Fruit fly (Drosophila melanogaster) whole organism, prepupa: ENCODE results near the gene CG1647.

ENCODE experiments used
- Blimp-1 ChIP-seq: fragments of 200-800 bp; sonication (Bioruptor generic); optimal IDR thresholded peaks from 3 replicates; lab custom pipeline; 2017; ENCODE audit warnings: missing biosample characterization, missing genetic modification characterization, mild to moderate bottlenecking, moderate library complexity, missing genetic modification reagents
- CG10669 ChIP-seq: fragments of 200-800 bp; sonication (Bioruptor generic); optimal IDR thresholded peaks from 3 replicates; lab custom pipeline; 2018; ENCODE audit warnings: missing biosample characterization, mild to moderate bottlenecking, missing genetic modification characterization, moderate library complexity
- CG11762 ChIP-seq: fragments of 200-800 bp; sonication (Bioruptor generic); optimal IDR thresholded peaks from 3 replicates; lab custom pipeline; 2016; ENCODE audit warnings: missing biosample characterization, missing genetic modification characterization; ENCODE audit not compliant: insufficient read depth
- CG11902 ChIP-seq: fragments of 200-800 bp; sonication (Bioruptor generic); optimal IDR thresholded peaks from 3 replicates; lab custom pipeline; 2016; ENCODE audit warnings: missing biosample characterization, missing genetic modification characterization
- CG15336 ChIP-seq: fragments of 200-800 bp; sonication (Bioruptor generic); IDR thresholded peaks from 2 replicates; pipeline ENCODE4 v1.3.6; 2022; ENCODE audit warnings: missing biosample characterization, missing genetic modification characterization
- CG1621 ChIP-seq: fragments of 200-800 bp; sonication (Bioruptor generic); optimal IDR thresholded peaks from 3 replicates; lab custom pipeline; 2018; ENCODE audit warnings: missing biosample characterization, mild to moderate bottlenecking, missing genetic modification characterization
- CG16779 ChIP-seq: fragments of 200-800 bp; sonication (Bioruptor generic); optimal IDR thresholded peaks from 3 replicates; lab custom pipeline; 2017; ENCODE audit warnings: missing biosample characterization, mild to moderate bottlenecking, missing genetic modification characterization
- CG3032 ChIP-seq: fragments of 200-800 bp; optimal IDR thresholded peaks from 2 replicates; lab custom pipeline; 2019; ENCODE audit warnings: missing biosample characterization, mild to moderate bottlenecking, missing genetic modification characterization, moderate library complexity
- CG31627 ChIP-seq: fragments of 200-800 bp; sonication (Bioruptor generic); optimal IDR thresholded peaks from 3 replicates; lab custom pipeline; 2016; ENCODE audit warnings: missing biosample characterization, missing genetic modification characterization
- CG32006 ChIP-seq: fragments of 200-800 bp; sonication (Bioruptor generic); optimal IDR thresholded peaks from 3 replicates; lab custom pipeline; 2017; ENCODE audit warnings: missing biosample characterization, mild to moderate bottlenecking, missing genetic modification characterization
- CG34406 ChIP-seq: fragments of 200-800 bp; sonication (Bioruptor generic); optimal IDR thresholded peaks from 3 replicates; lab custom pipeline; 2016; ENCODE audit warnings: missing biosample characterization, missing genetic modification characterization
- CG3919 ChIP-seq: fragments of 200-800 bp; sonication (Bioruptor generic); optimal IDR thresholded peaks from 3 replicates; lab custom pipeline; 2016; ENCODE audit warnings: missing biosample characterization, missing genetic modification characterization
- CG4318 ChIP-seq: fragments of 200-800 bp; sonication (Bioruptor generic); optimal IDR thresholded peaks from 3 replicates; lab custom pipeline; 2017; ENCODE audit warnings: missing biosample characterization, mild to moderate bottlenecking, missing genetic modification characterization
- CG6163 ChIP-seq: fragments of 200-800 bp; sonication (Bioruptor generic); IDR thresholded peaks from 3 replicates; pipeline ENCODE4 v1.3.6; 2022; ENCODE audit warnings: missing biosample characterization, missing genetic modification characterization
- CG6276 ChIP-seq: fragments of 200-800 bp; sonication (Bioruptor generic); optimal IDR thresholded peaks from 2 replicates; lab custom pipeline; 2017; ENCODE audit warnings: missing biosample characterization, mild to moderate bottlenecking, missing genetic modification characterization
- CG6808 ChIP-seq: fragments of 200-800 bp; sonication (Bioruptor generic); optimal IDR thresholded peaks from 3 replicates; lab custom pipeline; 2017; ENCODE audit warnings: missing biosample characterization, missing genetic modification characterization, mild to moderate bottlenecking, moderate library complexity, missing genetic modification reagents
- CG6854 ChIP-seq: fragments of 200-800 bp; sonication (Bioruptor generic); optimal IDR thresholded peaks from 2 replicates; lab custom pipeline; 2017; ENCODE audit warnings: missing biosample characterization, mild to moderate bottlenecking, missing genetic modification characterization
- CG7368 ChIP-seq: fragments of 200-800 bp; sonication (Bioruptor generic); optimal IDR thresholded peaks from 3 replicates; lab custom pipeline; 2016; ENCODE audit warnings: missing biosample characterization, missing genetic modification characterization
- CG8119 ChIP-seq: fragments of 200-800 bp; sonication (Bioruptor generic); IDR thresholded peaks from 3 replicates; pipeline ENCODE4 v1.3.6; 2022; ENCODE audit warnings: missing biosample characterization, missing genetic modification characterization
- CG8632 ChIP-seq: fragments of 200-800 bp; sonication (Bioruptor generic); optimal IDR thresholded peaks from 3 replicates; lab custom pipeline; 2016; ENCODE audit warnings: missing biosample characterization, missing genetic modification characterization
- CG9139 ChIP-seq: fragments of 200-800 bp; sonication (Bioruptor generic); optimal IDR thresholded peaks from 3 replicates; lab custom pipeline; 2017; ENCODE audit warnings: missing biosample characterization, mild to moderate bottlenecking, missing genetic modification characterization
- Eip78C ChIP-seq: fragments of 200-800 bp; sonication (Bioruptor generic); peaks from one replicate; lab custom pipeline; 2016; ENCODE audit warnings: missing biosample characterization, missing genetic modification characterization
- Eip93F ChIP-seq: fragments of 200-800 bp; sonication (Bioruptor generic); optimal IDR thresholded peaks from 2 replicates; lab custom pipeline; 2016; ENCODE audit warnings: missing biosample characterization, mild to moderate bottlenecking, missing genetic modification characterization
- Gug ChIP-seq: fragments of 200-800 bp; sonication (Bioruptor generic); IDR thresholded peaks from 2 replicates; pipeline ENCODE4 v1.3.6; 2022; ENCODE audit warnings: missing biosample characterization, missing genetic modification characterization
- Hr38 ChIP-seq: sonication (Bioruptor generic); optimal IDR thresholded peaks from 2 replicates; lab custom pipeline; 2016; ENCODE audit warnings: missing biosample characterization, missing genetic modification characterization
- Hr39 ChIP-seq: fragments of 200-800 bp; sonication (Bioruptor generic); optimal IDR thresholded peaks from 2 replicates; lab custom pipeline; 2016; ENCODE audit warnings: missing biosample characterization, missing genetic modification characterization
- Lpt ChIP-seq: fragments of 200-800 bp; sonication (Bioruptor generic); optimal IDR thresholded peaks from 3 replicates; lab custom pipeline; 2016; ENCODE audit warnings: missing biosample characterization, missing genetic modification characterization
- Met ChIP-seq: fragments of 200-800 bp; sonication (Bioruptor generic); optimal IDR thresholded peaks from 3 replicates; lab custom pipeline; 2016; ENCODE audit warnings: missing biosample characterization, missing genetic modification characterization
- OdsH ChIP-seq: fragments of 200-800 bp; sonication (Bioruptor generic); optimal IDR thresholded peaks from 3 replicates; lab custom pipeline; 2016; ENCODE audit warnings: missing biosample characterization, missing genetic modification characterization
- Sox102F ChIP-seq: fragments of 200-800 bp; sonication (Bioruptor generic); optimal IDR thresholded peaks from 2 replicates; lab custom pipeline; 2016; ENCODE audit warnings: missing biosample characterization, mild to moderate bottlenecking, missing genetic modification characterization
- Sox14 ChIP-seq: fragments of 200-800 bp; sonication (Bioruptor generic); optimal IDR thresholded peaks from 3 replicates; lab custom pipeline; 2016; ENCODE audit warnings: missing biosample characterization, missing genetic modification characterization
- achi ChIP-seq: fragments of 200-800 bp; sonication (Bioruptor generic); optimal IDR thresholded peaks from 3 replicates; lab custom pipeline; 2016; ENCODE audit warnings: missing biosample characterization, missing genetic modification characterization
- acj6 ChIP-seq: fragments of 200-800 bp; sonication (Bioruptor generic); optimal IDR thresholded peaks from 3 replicates; lab custom pipeline; 2016; ENCODE audit warnings: missing biosample characterization, missing genetic modification characterization
- cyc ChIP-seq: fragments of 200-800 bp; sonication (Bioruptor generic); optimal IDR thresholded peaks from 3 replicates; lab custom pipeline; 2016; ENCODE audit warnings: missing biosample characterization, missing genetic modification characterization
- dac ChIP-seq: fragments of 200-800 bp; sonication (Bioruptor generic); optimal IDR thresholded peaks from 2 replicates; lab custom pipeline; 2017; ENCODE audit warnings: missing biosample characterization, mild to moderate bottlenecking, missing genetic modification characterization
- dsx ChIP-seq: fragments of 200-800 bp; optimal IDR thresholded peaks from 3 replicates; lab custom pipeline; 2019; ENCODE audit warnings: missing biosample characterization, mild to moderate bottlenecking, missing genetic modification characterization, moderate library complexity; ENCODE audit not compliant: poor library complexity, severe bottlenecking
- eg ChIP-seq: fragments of 200-800 bp; sonication (Bioruptor generic); IDR thresholded peaks from 3 replicates; pipeline ENCODE4 v1.3.6; 2022; ENCODE audit warnings: missing biosample characterization, missing genetic modification characterization
- esn ChIP-seq: fragments of 200-800 bp; sonication (Bioruptor generic); optimal IDR thresholded peaks from 2 replicates; lab custom pipeline; 2016; ENCODE audit warnings: missing biosample characterization, mild to moderate bottlenecking, missing genetic modification characterization, moderate library complexity
- fd85E ChIP-seq: fragments of 200-800 bp; sonication (Bioruptor generic); optimal IDR thresholded peaks from 3 replicates; lab custom pipeline; 2016; ENCODE audit warnings: missing biosample characterization, missing genetic modification characterization
- fkh ChIP-seq: fragments of 200-800 bp; sonication (Bioruptor generic); optimal IDR thresholded peaks from 3 replicates; lab custom pipeline; 2017; ENCODE audit warnings: missing biosample characterization, mild to moderate bottlenecking, missing genetic modification characterization, moderate library complexity
- lz ChIP-seq: fragments of 200-800 bp; sonication (Bioruptor generic); optimal IDR thresholded peaks from 3 replicates; lab custom pipeline; 2016; ENCODE audit warnings: missing biosample characterization, missing genetic modification characterization
- net ChIP-seq: fragments of 200-800 bp; sonication (Bioruptor generic); optimal IDR thresholded peaks from 3 replicates; lab custom pipeline; 2016; ENCODE audit warnings: missing biosample characterization, missing genetic modification characterization
- spab ChIP-seq: fragments of 200-800 bp; sonication (Bioruptor generic); optimal IDR thresholded peaks from 2 replicates; lab custom pipeline; 2017; ENCODE audit warnings: missing biosample characterization, mild to moderate bottlenecking, missing genetic modification characterization, missing genetic modification reagents
- ss ChIP-seq, 2 experiments: fragments of 200-800 bp; sonication (Bioruptor generic); optimal IDR thresholded peaks; 2 replicates in 1 of 2; 3 replicates in 1 of 2; lab custom pipeline; 2017 to 2018; ENCODE audit warnings: mild to moderate bottlenecking in 2 of 2, missing biosample characterization in 2 of 2, missing genetic modification characterization in 2 of 2, moderate library complexity in 1 of 2
- svp ChIP-seq: fragments of 200-800 bp; sonication (Bioruptor generic); peaks from one replicate; lab custom pipeline; 2016; ENCODE audit warnings: missing biosample characterization, missing genetic modification characterization
- topi ChIP-seq: fragments of 200-800 bp; sonication (Bioruptor generic); optimal IDR thresholded peaks from 3 replicates; lab custom pipeline; 2016; ENCODE audit warnings: missing biosample characterization, missing genetic modification characterization
- vri ChIP-seq: fragments of 200-800 bp; sonication (Bioruptor generic); optimal IDR thresholded peaks from 3 replicates; lab custom pipeline; 2016; ENCODE audit warnings: missing biosample characterization, mild to moderate bottlenecking, missing genetic modification characterization

The CG1647 gene

dm6 chr3R:28858241-28858647, 38.2 kb downstream of the CG1647 start (continued):
- TF ChIP-seq Blimp-1 (GFP tag; lab: Kevin White, UChicago): peak; percentile 30
- peak; percentile 52 for TF ChIP-seq CG7368 (GFP tag; lab: Kevin White, UChicago)
- TF ChIP-seq Eip78C (GFP tag; lab: Kevin White, UChicago): peak; percentile 57
- TF ChIP-seq CG11902 (GFP tag; lab: Kevin White, UChicago): no peak
- TF ChIP-seq CG11762 (GFP tag; lab: Kevin White, UChicago): peak; percentile 57
- TF ChIP-seq topi (GFP tag; lab: Kevin White, UChicago): peak; percentile 29
- TF ChIP-seq CG6276 (GFP tag; lab: Kevin White, UChicago): peak; percentile 86
- TF ChIP-seq dac (GFP tag; lab: Kevin White, UChicago): peak; percentile 14
- peak; percentile 30 for TF ChIP-seq OdsH
- TF ChIP-seq ss (GFP tag; optimal IDR thresholded peaks at IDR 0.05; lab: Kevin White, UChicago): peak; percentile 98 to 99
- no peak for TF ChIP-seq svp (GFP tag; lab: Kevin White, UChicago)
- peak; percentile 64 for TF ChIP-seq Sox102F (GFP tag; lab: Kevin White, UChicago)
- no peak for TF ChIP-seq lz (GFP tag; lab: Kevin White, UChicago)
- no peak for TF ChIP-seq Hr39 (GFP tag; lab: Kevin White, UChicago)
- TF ChIP-seq CG9139: peak; percentile 97
- TF ChIP-seq CG6808 (GFP tag; lab: Kevin White, UChicago): peak; percentile 92
- TF ChIP-seq CG10669 (GFP tag; lab: Kevin White, UChicago): peak; percentile 83
- TF ChIP-seq Gug (GFP tag; lab: Robert Waterston, UW): no peak; the same call in 1 of the 2 replicates
- peak; percentile 9 for TF ChIP-seq esn (GFP tag; lab: Kevin White, UChicago)
- peak; percentile 78 for TF ChIP-seq Lpt (GFP tag; lab: Kevin White, UChicago)
- TF ChIP-seq CG32006 (GFP tag; lab: Kevin White, UChicago): peak; percentile 63
- peak; percentile 84 for TF ChIP-seq net
- TF ChIP-seq CG16779 (tag; lab: Kevin White, UChicago): peak; percentile 88
- TF ChIP-seq, all 60 proteins: peak for 45

- TF ChIP-seq Blimp-1 (GFP tag; lab: Kevin White, UChicago): no peak
- peak; percentile 29 for TF ChIP-seq Met (GFP tag; lab: Kevin White, UChicago)
- TF ChIP-seq Eip93F (GFP tag; lab: Kevin White, UChicago): no peak
- peak; percentile 81 for TF ChIP-seq dsx (GFP tag; lab: Kevin White, UChicago)
- TF ChIP-seq CG8632 (GFP tag; lab: Kevin White, UChicago): no peak
- no peak for TF ChIP-seq CG32006 (GFP tag; lab: Kevin White, UChicago)
- no peak for TF ChIP-seq cyc (GFP tag; lab: Kevin White, UChicago)
- TF ChIP-seq acj6: no peak
- peak; percentile 4 for TF ChIP-seq fd85E
- TF ChIP-seq achi: no peak
- peak in 1 of 2 experiments; percentile 47 for TF ChIP-seq ss (GFP tag; optimal IDR thresholded peaks at IDR 0.05; lab: Kevin White, UChicago)
- TF ChIP-seq CG34406 (GFP tag; lab: Kevin White, UChicago): no peak
- TF ChIP-seq CG3919 (GFP tag; lab: Kevin White, UChicago): peak; percentile 30
- peak; percentile 15 for TF ChIP-seq CG3032 (tag; lab: Kevin White, UChicago)
- no peak for TF ChIP-seq spab (GFP tag; lab: Kevin White, UChicago)
- TF ChIP-seq CG15336 (GFP tag; lab: Robert Waterston, UW): peak; percentile 44; the same call in 1 of the 2 replicates
- peak; percentile 88 for TF ChIP-seq Eip78C (GFP tag; lab: Kevin White, UChicago)
- no peak for TF ChIP-seq CG6276 (GFP tag; lab: Kevin White, UChicago)
- peak; percentile 57 for TF ChIP-seq CG6854 (GFP tag; lab: Kevin White, UChicago)
- peak; percentile 24 for TF ChIP-seq CG9139
- no peak for TF ChIP-seq Hr39 (GFP tag; lab: Kevin White, UChicago)
- TF ChIP-seq CG1621 (tag; lab: Kevin White, UChicago): peak; percentile 74
- no peak for TF ChIP-seq CG31627
- TF ChIP-seq Sox14 (GFP tag; lab: Kevin White, UChicago): no peak
- peak; percentile 23 for TF ChIP-seq esn (GFP tag; lab: Kevin White, UChicago)
- TF ChIP-seq vri: no peak
- TF ChIP-seq CG4318: no peak
- peak; percentile 30 for TF ChIP-seq fkh (GFP tag; lab: Kevin White, UChicago)
- TF ChIP-seq OdsH: no peak
- TF ChIP-seq svp (GFP tag; lab: Kevin White, UChicago): peak; percentile 80
- TF ChIP-seq Hr38 (GFP tag; lab: Kevin White, UChicago): peak; percentile 0
- TF ChIP-seq eg: peak; percentile 66; the same call in 1 of the 3 replicates
- peak; percentile 15 for TF ChIP-seq net
- TF ChIP-seq CG16779 (tag; lab: Kevin White, UChicago): peak; percentile 40
- TF ChIP-seq CG8119 (GFP tag; lab: Robert Waterston, UW): peak; percentile 28; the same call in 1 of the 3 replicates
- peak; percentile 60; the same call in 2 of the 3 replicates for TF ChIP-seq CG6163
- no peak for TF ChIP-seq CG11902 (GFP tag; lab: Kevin White, UChicago)
- TF ChIP-seq topi (GFP tag; lab: Kevin White, UChicago): no peak
Measured at dm6 chr3R:28859058-28859526, 39.1 kb downstream of the CG1647 start, which contains the start of gene Inx3. Inx3 (minus strand) TSS chr3R:28859497.
